Fruit fly (Drosophila melanogaster) whole organism, wandering third instar larva: ENCODE data around the gene pum.

Experiments used
- sage ChIP-seq: fragments of 200-800 bp; sonication (Bioruptor generic); optimal IDR thresholded peaks from 2 replicates; lab custom pipeline; 2016; ENCODE audit warnings: missing biosample characterization, mild to moderate bottlenecking, missing genetic modification characterization
- woc ChIP-seq: sonication (Bioruptor generic); optimal IDR thresholded peaks from 2 replicates; lab custom pipeline; 2016; ENCODE audit warnings: missing biosample characterization, mild to moderate bottlenecking, missing genetic modification characterization

DNA sequence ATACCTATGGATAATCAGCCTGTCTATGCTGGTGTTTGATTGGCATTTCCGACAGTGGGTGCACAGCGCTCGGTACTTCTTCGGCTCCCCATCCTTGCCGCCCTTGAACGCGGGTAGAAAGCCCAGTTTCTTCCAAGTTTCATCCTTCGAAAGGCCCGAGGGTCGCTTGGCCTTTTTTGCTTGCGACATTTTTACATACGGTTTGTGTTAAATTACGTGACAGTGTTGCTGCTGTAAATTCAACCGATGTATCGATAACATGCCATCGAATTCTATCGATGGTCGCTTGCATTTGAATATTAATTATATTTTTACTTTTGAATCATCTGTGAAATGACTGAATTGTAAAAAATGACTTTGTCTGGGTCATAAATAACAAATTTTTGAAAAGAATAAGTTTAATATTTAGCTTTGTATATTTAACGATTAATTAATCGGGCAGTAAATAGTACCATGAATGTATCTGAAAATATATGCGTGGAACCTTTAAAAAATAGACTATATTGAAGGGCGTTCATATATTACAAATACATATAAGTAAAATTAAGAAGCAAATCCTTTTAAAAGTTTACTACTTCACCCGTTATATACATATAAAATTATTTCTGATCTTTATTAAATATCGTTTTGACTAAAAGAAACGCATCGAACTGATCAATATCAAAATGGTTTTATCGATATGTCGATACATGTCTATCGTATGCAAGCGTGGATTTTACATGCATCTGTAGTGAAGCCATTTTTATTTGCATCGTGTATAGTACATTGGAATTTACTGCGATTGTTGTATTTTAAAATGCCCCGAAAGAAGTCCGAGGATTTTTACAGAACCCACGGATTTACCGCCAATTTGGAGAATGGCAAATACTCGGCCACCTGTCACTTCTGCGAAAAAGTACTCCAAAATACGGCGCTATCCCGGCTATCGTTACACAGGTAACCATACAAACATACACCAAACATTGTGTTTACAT is 21.1 kb upstream of the pum start, which contains the start of the genes Ibf2 and Ibf1:
- TF ChIP-seq sage (no peak), woc (GFP tag; lab: Kevin White, UChicago) (peak; percentile 21)
